Worm (Caenorhabditis elegans) whole organism, midembryonic: ENCODE measurements around the gene srw-86.

ENCODE experiments used
- cog-1 ChIP-seq: sonication (generic microtip); optimal IDR thresholded peaks from 2 replicates; lab custom pipeline; 2016; ENCODE audit warnings: missing genetic modification characterization, missing compliant biosample characterization
- klf-2 ChIP-seq: fragments of 200-800 bp; sonication (Bioruptor generic); conservative IDR thresholded peaks from 2 replicates; pipeline ENCODE4 v1.3.6; 2022; ENCODE audit warnings: missing genetic modification reagents, missing genetic modification characterization, missing compliant biosample characterization

Gene srw-86

ce11 chrV:19351944-19352343 is 48.6 kb downstream of the srw-86 start:
- no peak for TF ChIP-seq cog-1 (tag; lab: Kevin White, UChicago)
- TF ChIP-seq klf-2 = no peak
